Worm (Caenorhabditis elegans) whole organism, mixed stage, embryonic: Measurements from ENCODE around the gene H28G03.3.

Experiments used
- bed-3 ChIP-seq: fragments of 200-800 bp; sonication (Bioruptor generic); optimal IDR thresholded peaks from 3 replicates; lab custom pipeline; 2018; ENCODE audit warnings: mild to moderate bottlenecking, missing genetic modification characterization, moderate library complexity, missing compliant biosample characterization
- ceh-43 ChIP-seq: fragments of 200-800 bp; sonication (Bioruptor generic); optimal IDR thresholded peaks from 2 replicates; lab custom pipeline; 2018; ENCODE audit warnings: mild to moderate bottlenecking, missing genetic modification characterization, moderate library complexity, missing compliant biosample characterization
- ceh-83 ChIP-seq: fragments of 200-800 bp; sonication (Bioruptor generic); optimal IDR thresholded peaks from 2 replicates; lab custom pipeline; 2018; ENCODE audit warnings: mild to moderate bottlenecking, missing genetic modification characterization, missing compliant biosample characterization
- ces-1 ChIP-seq: fragments of 150-350 bp; optimal IDR thresholded peaks from 2 replicates; lab custom pipeline; 2014; ENCODE audit warnings: missing biosample characterization, missing genetic modification reagents, missing genetic modification characterization
- cnd-1 ChIP-seq: fragments of 200-800 bp; sonication (Bioruptor generic); optimal IDR thresholded peaks from 2 replicates; lab custom pipeline; 2018; ENCODE audit warnings: mild to moderate bottlenecking, missing genetic modification characterization, missing compliant biosample characterization
- drap-1 ChIP-seq: fragments of 200-800 bp; sonication (Bioruptor generic); optimal IDR thresholded peaks from 3 replicates; lab custom pipeline; 2018; ENCODE audit warnings: mild to moderate bottlenecking, missing genetic modification characterization, missing compliant biosample characterization
- elt-1 ChIP-seq: sonication (generic microtip); optimal IDR thresholded peaks from 2 replicates; lab custom pipeline; 2017; ENCODE audit warnings: missing genetic modification characterization, mild to moderate bottlenecking, missing compliant biosample characterization, antibody characterized with exemption, moderate library complexity, borderline replicate concordance; ENCODE audit not compliant: insufficient read depth
- flh-1 ChIP-seq: fragments of 200-800 bp; sonication (Bioruptor generic); optimal IDR thresholded peaks from 2 replicates; lab custom pipeline; 2018; ENCODE audit warnings: mild to moderate bottlenecking, missing genetic modification characterization, moderate library complexity, missing compliant biosample characterization
- hlh-1 ChIP-seq: fragments of 150-350 bp; optimal IDR thresholded peaks from 2 replicates; lab custom pipeline; 2014; ENCODE audit warnings: missing biosample characterization, missing genetic modification reagents, missing genetic modification characterization
- lin-13 ChIP-seq: fragments of 150-350 bp; optimal IDR thresholded peaks from 2 replicates; lab custom pipeline; 2014; ENCODE audit warnings: missing biosample characterization, missing genetic modification characterization
- lin-32 ChIP-seq: fragments of 200-800 bp; sonication (Bioruptor generic); optimal IDR thresholded peaks from 2 replicates; lab custom pipeline; 2018; ENCODE audit warnings: mild to moderate bottlenecking, missing genetic modification characterization, missing compliant biosample characterization
- mab-5 ChIP-seq: fragments of 150-350 bp; optimal IDR thresholded peaks from 2 replicates; lab custom pipeline; 2014; ENCODE audit warnings: missing biosample characterization, missing genetic modification characterization
- mep-1 ChIP-seq: fragments of 150-350 bp; optimal IDR thresholded peaks from 2 replicates; lab custom pipeline; 2017; ENCODE audit warnings: missing biosample characterization, missing genetic modification reagents, missing genetic modification characterization, inconsistent platforms
- mls-2 ChIP-seq: sonication (generic microtip); optimal IDR thresholded peaks from 2 replicates; lab custom pipeline; 2016; ENCODE audit warnings: mild to moderate bottlenecking, missing genetic modification characterization, moderate library complexity, missing compliant biosample characterization
- nhr-12 ChIP-seq: fragments of 150-350 bp; optimal IDR thresholded peaks from 2 replicates; lab custom pipeline; 2014; ENCODE audit warnings: missing biosample characterization, missing genetic modification characterization
- nhr-2 ChIP-seq: fragments of 150-350 bp; optimal IDR thresholded peaks from 2 replicates; lab custom pipeline; 2014; ENCODE audit warnings: missing biosample characterization, missing genetic modification characterization
- nhr-237 ChIP-seq: fragments of 150-350 bp; optimal IDR thresholded peaks from 2 replicates; lab custom pipeline; 2014; ENCODE audit warnings: missing biosample characterization, missing genetic modification characterization
- nhr-28 ChIP-seq: fragments of 150-350 bp; optimal IDR thresholded peaks from 2 replicates; lab custom pipeline; 2014; ENCODE audit warnings: missing biosample characterization, missing genetic modification characterization
- nhr-76 ChIP-seq: sonication (generic microtip); optimal IDR thresholded peaks from 2 replicates; lab custom pipeline; 2017; ENCODE audit warnings: missing biosample characterization, missing genetic modification characterization
- pha-4 ChIP-seq: fragments of 150-350 bp; optimal IDR thresholded peaks from 2 replicates; lab custom pipeline; 2018; ENCODE audit warnings: missing biosample characterization, missing genetic modification reagents, missing genetic modification characterization
- sptf-1 ChIP-seq: sonication (generic microtip); optimal IDR thresholded peaks from 2 replicates; lab custom pipeline; 2017; ENCODE audit warnings: mild to moderate bottlenecking, missing genetic modification characterization, moderate library complexity, missing compliant biosample characterization
- tbx-8 ChIP-seq: fragments of 200-800 bp; sonication (Bioruptor generic); optimal IDR thresholded peaks from 2 replicates; lab custom pipeline; 2018; ENCODE audit warnings: mild to moderate bottlenecking, missing genetic modification characterization, moderate library complexity, missing compliant biosample characterization
- unc-120 ChIP-seq: sonication (generic microtip); optimal IDR thresholded peaks from 2 replicates; lab custom pipeline; 2017; ENCODE audit warnings: missing genetic modification characterization, missing compliant biosample characterization; ENCODE audit not compliant: poor library complexity, severe bottlenecking
- unc-39 ChIP-seq: fragments of 150-350 bp; optimal IDR thresholded peaks from 2 replicates; lab custom pipeline; 2014; ENCODE audit warnings: missing biosample characterization, missing genetic modification characterization
- unc-62 ChIP-seq: fragments of 150-350 bp; optimal IDR thresholded peaks from 2 replicates; lab custom pipeline; 2014; ENCODE audit warnings: missing biosample characterization, missing genetic modification reagents, missing genetic modification characterization
- zip-8 ChIP-seq: fragments of 150-350 bp; optimal IDR thresholded peaks from 2 replicates; lab custom pipeline; 2014; ENCODE audit warnings: missing biosample characterization, missing genetic modification characterization
- ztf-11 ChIP-seq: fragments of 150-350 bp; optimal IDR thresholded peaks from 2 replicates; lab custom pipeline; 2014; ENCODE audit warnings: missing biosample characterization, missing genetic modification characterization

The H28G03.3 gene

DNA sequence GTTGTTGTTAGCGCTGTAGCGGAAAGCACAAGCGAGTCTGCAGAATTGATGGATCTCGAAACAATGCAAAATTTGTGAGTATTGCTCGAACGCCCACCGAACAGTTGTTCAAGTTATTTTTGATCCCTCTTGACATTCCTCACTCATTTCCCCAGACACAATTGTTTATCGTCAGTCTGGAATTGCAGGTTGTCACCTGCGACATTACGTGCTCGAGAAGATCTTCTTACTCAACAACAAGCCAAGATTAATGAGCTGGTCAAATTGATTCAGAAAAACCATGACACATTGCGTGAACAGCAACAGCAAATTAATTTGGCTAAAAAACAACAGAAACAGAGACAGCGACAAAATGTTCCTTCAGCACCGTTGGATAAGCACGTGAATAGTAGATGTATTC lies 24.3 kb downstream of the H28G03.3 start:
- no peak for TF ChIP-seq ces-1

- TF ChIP-seq hlh-1: peak; percentile 59
- TF ChIP-seq tbx-8 (GFP tag; lab: Kevin White, UChicago): no peak
- TF ChIP-seq flh-1 (GFP tag; lab: Kevin White, UChicago): no peak
- peak; percentile 35 for TF ChIP-seq unc-62 (GFP tag; lab: Kevin White, UChicago)
- no peak for TF ChIP-seq elt-1 (tag; lab: Kevin White, UChicago)
- TF ChIP-seq pha-4 (tag; lab: Kevin White, UChicago): no peak
- no peak for TF ChIP-seq unc-39
- no peak for TF ChIP-seq cnd-1
Observed at ce11 chrX:5199825-5200373, 26.3 kb downstream of the H28G03.3 start.

DNA sequence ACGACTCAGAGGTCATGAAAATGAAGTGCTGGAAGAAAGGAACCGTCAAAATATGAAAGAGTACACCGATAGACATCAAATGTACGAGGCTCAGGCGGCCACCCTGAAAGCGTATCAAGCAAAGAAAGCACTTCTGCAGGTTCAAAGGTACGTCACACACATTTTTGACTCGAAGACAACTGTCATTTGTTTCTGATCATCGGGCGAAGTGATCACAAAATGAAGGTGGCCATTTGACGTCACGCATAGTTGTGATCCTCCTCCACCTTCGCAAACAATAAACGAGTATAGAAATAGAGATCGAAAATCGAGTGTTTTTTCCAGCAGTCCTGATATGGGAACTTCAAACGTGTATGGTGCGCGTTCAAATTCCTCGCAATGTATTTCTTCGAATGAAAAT lies 26.9 kb downstream of the H28G03.3 start:
- TF ChIP-seq nhr-76 (tag; lab: Kevin White, UChicago) (no peak), nhr-12 (tag; lab: Kevin White, UChicago) (no peak)

- TF ChIP-seq sptf-1 (tag; lab: Kevin White, UChicago) (no peak), nhr-28 (no peak), mab-5 (tag; lab: Kevin White, UChicago) (no peak), nhr-12 (tag; lab: Kevin White, UChicago) (no peak), ceh-43 (GFP tag; lab: Kevin White, UChicago) (no peak), zip-8 (no peak), mep-1 (tag; lab: Kevin White, UChicago) (no peak), ztf-11 (tag; lab: Kevin White, UChicago) (no peak), mls-2 (tag; lab: Kevin White, UChicago) (no peak), nhr-76 (tag; lab: Kevin White, UChicago) (no peak), ceh-83 (no peak), elt-1 (tag; lab: Kevin White, UChicago) (no peak), drap-1 (GFP tag; lab: Kevin White, UChicago) (no peak), lin-32 (no peak), unc-120 (tag; lab: Kevin White, UChicago) (no peak), nhr-237 (tag; lab: Kevin White, UChicago) (no peak)
Observed at ce11 chrX:5197440-5197839, 28.7 kb downstream of the H28G03.3 start.

DNA sequence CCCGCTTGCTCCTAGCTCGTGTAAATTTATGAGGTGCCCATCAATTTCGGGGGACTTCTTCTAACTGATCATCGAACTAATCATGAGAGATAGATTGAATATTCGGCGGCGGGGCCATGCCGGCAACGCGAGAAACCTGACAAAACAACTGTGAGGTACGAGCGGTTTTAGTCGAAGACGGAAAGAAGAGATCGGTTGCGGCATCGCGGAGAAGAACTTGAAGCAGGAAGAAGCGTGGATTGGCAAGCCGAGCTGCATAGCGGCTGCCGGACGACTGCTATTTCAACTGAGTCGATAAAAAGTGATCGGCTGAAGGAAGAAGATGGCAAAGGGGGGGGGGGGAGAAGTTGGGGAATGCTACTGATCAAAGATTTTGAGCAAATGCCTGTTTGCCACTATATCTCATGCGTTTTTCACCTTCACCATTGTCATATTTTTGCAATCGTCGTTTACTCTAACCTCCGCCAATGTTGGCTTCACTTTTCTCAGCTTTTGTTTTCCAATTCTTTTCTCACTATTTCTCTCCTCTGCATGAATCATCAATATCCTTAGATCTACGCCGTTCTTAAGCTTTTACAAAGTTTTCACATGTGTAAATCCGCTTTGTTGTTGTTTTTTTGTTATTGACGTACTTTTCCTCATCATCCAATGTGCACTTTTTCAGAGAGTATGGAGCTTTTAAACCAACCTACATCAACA lies 30.6 kb downstream of the H28G03.3 start, which contains the start of gene pqn-62:
Gene pqn-62, plus strand, starts transcription at position 649 of the 699 bp plus-strand sequence.
- peak; percentile 56 for TF ChIP-seq unc-120 (tag; lab: Kevin White, UChicago)
- no peak for TF ChIP-seq ztf-11 (tag; lab: Kevin White, UChicago)
- peak; percentile 53 for TF ChIP-seq hlh-1
- TF ChIP-seq mab-5 (tag; lab: Kevin White, UChicago): no peak
- no peak for TF ChIP-seq sptf-1 (tag; lab: Kevin White, UChicago)
- peak; percentile 31 for TF ChIP-seq unc-62 (GFP tag; lab: Kevin White, UChicago)
- no peak for TF ChIP-seq lin-13 (tag; lab: Kevin White, UChicago)
- TF ChIP-seq, all 35 proteins: peak for 3

DNA sequence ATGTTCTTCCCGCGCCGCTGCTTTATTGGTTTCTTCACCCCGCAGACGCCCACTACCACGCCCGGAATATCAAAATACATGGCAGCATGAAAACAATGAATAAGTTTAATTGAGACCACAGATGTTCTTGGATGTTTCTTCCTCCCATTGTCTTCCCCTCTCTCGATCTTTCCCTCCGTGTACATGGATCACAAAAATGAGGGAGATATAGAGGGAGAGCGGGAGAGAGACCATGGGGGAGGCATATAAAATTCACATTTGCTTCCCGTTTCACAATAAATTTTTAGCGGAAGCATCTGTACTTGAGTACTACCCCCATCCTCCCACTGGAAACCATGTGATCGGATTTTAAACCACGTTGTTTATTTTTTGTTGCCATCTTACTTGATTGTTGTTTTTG lies 32.8 kb downstream of the H28G03.3 start:
- no peak for TF ChIP-seq unc-39
- TF ChIP-seq ceh-83: no peak
- no peak for TF ChIP-seq drap-1 (GFP tag; lab: Kevin White, UChicago)
- no peak for TF ChIP-seq ztf-11 (tag; lab: Kevin White, UChicago)
- TF ChIP-seq lin-32: no peak
- TF ChIP-seq hlh-1: no peak
- TF ChIP-seq nhr-2 (tag; lab: Kevin White, UChicago): no peak
- TF ChIP-seq bed-3: no peak
